Worm (Caenorhabditis elegans): ENCODE measurements around the gene Y62E10A.13.

DNA sequence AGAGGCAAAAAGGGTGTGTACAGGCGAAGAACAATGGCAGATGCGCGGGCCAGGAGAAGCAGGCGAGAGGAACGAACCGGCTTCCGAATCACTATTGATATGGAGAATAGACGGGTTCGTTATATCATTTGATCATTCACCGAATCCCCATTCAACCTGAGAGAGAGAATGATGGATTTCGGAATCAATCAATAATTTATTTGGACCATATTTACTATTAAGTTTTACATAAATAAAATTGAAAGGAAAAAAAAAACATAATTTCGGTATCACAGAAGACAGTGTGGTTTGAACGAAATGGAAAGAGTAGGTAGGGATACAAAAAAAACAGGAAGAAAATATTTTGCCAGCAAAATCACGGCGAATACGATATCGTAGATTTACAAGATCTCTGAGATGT, 46.4 kb upstream of the Y62E10A.13 start, which contains the start of gene mam-3:
- TF ChIP-seq W03F9.2 (tag; optimal IDR thresholded peaks at IDR 0.05): no peak
- no peak for TF ChIP-seq him-1 (tag; optimal IDR thresholded peaks at IDR 0.05)

Measured in whole organism, L4/young adult.